Fruit fly (Drosophila melanogaster) whole organism, embryonic: ENCODE results near the gene CG15170.

Experiments
- ATbp ChIP-seq: fragments of 200-800 bp; sonication (Bioruptor generic); optimal IDR thresholded peaks from 2 replicates; lab custom pipeline; 2017; ENCODE audit warnings: missing biosample characterization, mild to moderate bottlenecking, missing genetic modification characterization, missing genetic modification reagents
- Atf6 ChIP-seq: fragments of 200-800 bp; sonication (Bioruptor generic); IDR thresholded peaks from 2 replicates; pipeline ENCODE4 v1.3.6; 2022; ENCODE audit warnings: missing biosample characterization, missing genetic modification characterization
- BtbVII ChIP-seq: fragments of 200-800 bp; sonication (Bioruptor generic); optimal IDR thresholded peaks from 3 replicates; lab custom pipeline; 2017; ENCODE audit warnings: missing biosample characterization, mild to moderate bottlenecking, missing genetic modification characterization
- CG10959 ChIP-seq: fragments of 200-800 bp; sonication (Bioruptor generic); IDR thresholded peaks from 2 replicates; pipeline ENCODE4 v1.3.6; 2022; ENCODE audit warnings: missing biosample characterization, missing genetic modification characterization
- CG10979 ChIP-seq: fragments of 200-800 bp; sonication (Bioruptor generic); optimal IDR thresholded peaks from 2 replicates; lab custom pipeline; 2018; ENCODE audit warnings: missing biosample characterization, mild to moderate bottlenecking, missing genetic modification characterization, moderate library complexity
- CG13424 ChIP-seq: fragments of 200-800 bp; sonication (Bioruptor generic); optimal IDR thresholded peaks from 2 replicates; lab custom pipeline; 2019; ENCODE audit warnings: missing biosample characterization, mild to moderate bottlenecking, missing genetic modification characterization, moderate library complexity
- CG13624 ChIP-seq: fragments of 200-800 bp; sonication (Bioruptor generic); optimal IDR thresholded peaks from 2 replicates; lab custom pipeline; 2016; ENCODE audit warnings: missing biosample characterization, missing genetic modification characterization
- CG15073 ChIP-seq: fragments of 200-800 bp; sonication (Bioruptor generic); optimal IDR thresholded peaks from 2 replicates; lab custom pipeline; 2016; ENCODE audit warnings: missing biosample characterization, missing genetic modification characterization
- CG1529 ChIP-seq: fragments of 200-800 bp; sonication (Bioruptor generic); optimal IDR thresholded peaks from 3 replicates; lab custom pipeline; 2018; ENCODE audit warnings: missing biosample characterization, missing genetic modification characterization
- CG17912 ChIP-seq: fragments of 200-800 bp; sonication (Bioruptor generic); optimal IDR thresholded peaks from 2 replicates; lab custom pipeline; 2018; ENCODE audit warnings: missing biosample characterization, mild to moderate bottlenecking, missing genetic modification characterization
- CG18262 ChIP-seq: fragments of 200-800 bp; optimal IDR thresholded peaks from 3 replicates; lab custom pipeline; 2019; ENCODE audit warnings: missing biosample characterization, mild to moderate bottlenecking, missing genetic modification characterization, moderate library complexity
- CG2202 ChIP-seq: fragments of 200-800 bp; sonication (Bioruptor generic); optimal IDR thresholded peaks from 2 replicates; lab custom pipeline; 2018; ENCODE audit warnings: missing biosample characterization, mild to moderate bottlenecking, missing genetic modification characterization
- CG30403 ChIP-seq: fragments of 200-800 bp; sonication (Bioruptor generic); optimal IDR thresholded peaks from 3 replicates; lab custom pipeline; 2016; ENCODE audit warnings: missing biosample characterization, missing genetic modification characterization
- CG30431 ChIP-seq: fragments of 200-800 bp; sonication (Bioruptor generic); optimal IDR thresholded peaks from 2 replicates; lab custom pipeline; 2017; ENCODE audit warnings: missing biosample characterization, missing genetic modification characterization
- CG31224 ChIP-seq: fragments of 200-800 bp; sonication (Bioruptor generic); IDR thresholded peaks from 2 replicates; pipeline ENCODE4 v1.3.6; 2022; ENCODE audit warnings: missing biosample characterization, missing genetic modification characterization
- CG3726 ChIP-seq: fragments of 200-800 bp; sonication (Bioruptor generic); IDR thresholded peaks from 3 replicates; pipeline ENCODE4, ENCODE4 v1.3.6; 2022; ENCODE audit warnings: missing biosample characterization, missing genetic modification characterization
- CG4404 ChIP-seq: fragments of 200-800 bp; sonication (Bioruptor generic); IDR thresholded peaks from 2 replicates; pipeline ENCODE4 v1.3.6; 2022; ENCODE audit warnings: missing biosample characterization, missing genetic modification characterization
- CG7963 ChIP-seq: fragments of 200-800 bp; sonication (Bioruptor generic); IDR thresholded peaks from 3 replicates; pipeline ENCODE4 v1.3.6; 2022; ENCODE audit warnings: missing biosample characterization, missing genetic modification characterization; ENCODE audit not compliant: partially characterized antibody
- CG9932 ChIP-seq: fragments of 200-800 bp; sonication (Bioruptor generic); IDR thresholded peaks from 2 replicates; pipeline ENCODE4 v1.3.6; 2022; ENCODE audit warnings: missing biosample characterization, missing genetic modification characterization
- CkIIα-i1 ChIP-seq: fragments of 200-800 bp; sonication (Bioruptor generic); IDR thresholded peaks from 2 replicates; pipeline ENCODE4 v1.3.6; 2022; ENCODE audit warnings: missing biosample characterization, missing genetic modification characterization
- D19A ChIP-seq: fragments of 200-800 bp; optimal IDR thresholded peaks from 3 replicates; lab custom pipeline; 2019; ENCODE audit warnings: missing biosample characterization, mild to moderate bottlenecking, missing genetic modification characterization, moderate library complexity
- ERR ChIP-seq: fragments of 200-800 bp; sonication (Bioruptor generic); optimal IDR thresholded peaks from 2 replicates; lab custom pipeline; 2016; ENCODE audit warnings: missing biosample characterization, missing genetic modification characterization
- Fer1 ChIP-seq: fragments of 200-800 bp; sonication (Bioruptor generic); optimal IDR thresholded peaks from 2 replicates; lab custom pipeline; 2017; ENCODE audit warnings: missing biosample characterization, mild to moderate bottlenecking, missing genetic modification characterization
- Fer2 ChIP-seq: fragments of 200-800 bp; sonication (Bioruptor generic); optimal IDR thresholded peaks from 2 replicates; lab custom pipeline; 2018; ENCODE audit warnings: missing biosample characterization, mild to moderate bottlenecking, missing genetic modification characterization, moderate library complexity
- GATAe ChIP-seq: fragments of 200-800 bp; sonication (Bioruptor generic); conservative IDR thresholded peaks from 2 replicates; pipeline ENCODE4 v1.3.6; 2022; ENCODE audit warnings: missing biosample characterization, missing genetic modification characterization
- HHEX ChIP-seq: fragments of 200-800 bp; sonication (Bioruptor generic); optimal IDR thresholded peaks from 3 replicates; lab custom pipeline; 2017; ENCODE audit warnings: missing biosample characterization, mild to moderate bottlenecking, missing genetic modification characterization, missing genetic modification reagents
- HmgZ ChIP-seq: fragments of 200-800 bp; sonication (Bioruptor generic); optimal IDR thresholded peaks from 2 replicates; lab custom pipeline; 2018; ENCODE audit warnings: missing biosample characterization, mild to moderate bottlenecking, missing genetic modification characterization
- Hmx ChIP-seq: fragments of 200-800 bp; sonication (Bioruptor generic); optimal IDR thresholded peaks from 2 replicates; lab custom pipeline; 2016; ENCODE audit warnings: missing biosample characterization, missing genetic modification characterization
- NC2β ChIP-seq: fragments of 200-800 bp; sonication (Bioruptor generic); optimal IDR thresholded peaks from 2 replicates; lab custom pipeline; 2016; ENCODE audit warnings: missing biosample characterization, missing genetic modification characterization
- NK7.1 ChIP-seq: fragments of 200-800 bp; sonication (Bioruptor generic); optimal IDR thresholded peaks from 3 replicates; lab custom pipeline; 2016; ENCODE audit warnings: missing biosample characterization, missing genetic modification characterization
- Nf-YB ChIP-seq: fragments of 200-800 bp; sonication (Bioruptor generic); optimal IDR thresholded peaks from 3 replicates; lab custom pipeline; 2019; ENCODE audit warnings: missing biosample characterization, mild to moderate bottlenecking, missing genetic modification characterization, moderate library complexity
- Sin3A ChIP-seq: fragments of >200 bp; optimal IDR thresholded peaks from 2 replicates; lab custom pipeline; 2018
- Usf ChIP-seq: fragments of 200-800 bp; sonication (Bioruptor generic); optimal IDR thresholded peaks from 2 replicates; lab custom pipeline; 2017; ENCODE audit warnings: missing genotype, missing biosample characterization, missing genetic modification characterization
- ac ChIP-seq: fragments of 200-800 bp; sonication (Bioruptor generic); optimal IDR thresholded peaks from 3 replicates; lab custom pipeline; 2017; ENCODE audit warnings: missing biosample characterization, mild to moderate bottlenecking, missing genetic modification characterization
- bcd ChIP-seq: fragments of 200-800 bp; sonication (Bioruptor generic); optimal IDR thresholded peaks from 2 replicates; lab custom pipeline; 2017; ENCODE audit warnings: missing biosample characterization, mild to moderate bottlenecking, missing genetic modification characterization
- bsh ChIP-seq, 2 experiments: fragments of 200-800 bp; sonication (Bioruptor generic); optimal IDR thresholded peaks; 2 replicates each; lab custom pipeline; 2017 to 2018; ENCODE audit warnings: mild to moderate bottlenecking in 2 of 2, missing biosample characterization in 2 of 2, missing genetic modification characterization in 2 of 2, moderate library complexity in 1 of 2
- chm ChIP-seq: fragments of 200-800 bp; sonication (Bioruptor generic); IDR thresholded peaks from 2 replicates; pipeline ENCODE4 v1.3.6; 2022; ENCODE audit warnings: missing biosample characterization, missing genetic modification characterization
- crc ChIP-seq: fragments of 200-800 bp; sonication (Bioruptor generic); optimal IDR thresholded peaks from 2 replicates; lab custom pipeline; 2016; ENCODE audit warnings: missing biosample characterization, missing genetic modification characterization
- dm ChIP-seq: fragments of 200-800 bp; sonication (Bioruptor generic); optimal IDR thresholded peaks from 3 replicates; lab custom pipeline; 2016; ENCODE audit warnings: missing biosample characterization, missing genetic modification characterization
- dmrt99B ChIP-seq: fragments of 200-800 bp; sonication (Bioruptor generic); optimal IDR thresholded peaks from 2 replicates; lab custom pipeline; 2018; ENCODE audit warnings: missing biosample characterization, mild to moderate bottlenecking, missing genetic modification characterization, moderate library complexity
- dysf ChIP-seq: fragments of 200-800 bp; sonication (Bioruptor generic); IDR thresholded peaks from 3 replicates; pipeline ENCODE4 v1.3.6; 2022; ENCODE audit warnings: missing biosample characterization, missing genetic modification characterization
- exex ChIP-seq: fragments of 200-800 bp; sonication (Bioruptor generic); optimal IDR thresholded peaks from 4 replicates; lab custom pipeline; 2018; ENCODE audit warnings: missing biosample characterization, mild to moderate bottlenecking, missing genetic modification characterization, moderate library complexity
- fru ChIP-seq: fragments of >200 bp; optimal IDR thresholded peaks from 2 replicates; lab custom pipeline; 2017
- hbn ChIP-seq: fragments of 200-800 bp; sonication (Bioruptor generic); IDR thresholded peaks from 2 replicates; pipeline ENCODE4 v1.3.6; 2022; ENCODE audit warnings: missing biosample characterization, missing genetic modification characterization; ENCODE audit not compliant: partially characterized antibody
- her ChIP-seq: fragments of 200-800 bp; sonication (Bioruptor generic); optimal IDR thresholded peaks from 2 replicates; lab custom pipeline; 2016; ENCODE audit warnings: missing biosample characterization, missing genetic modification characterization
- ind ChIP-seq: fragments of 200-800 bp; sonication (Bioruptor generic); optimal IDR thresholded peaks from 3 replicates; lab custom pipeline; 2016; ENCODE audit warnings: missing biosample characterization, missing genetic modification characterization
- nau ChIP-seq: fragments of 200-800 bp; sonication (Bioruptor generic); optimal IDR thresholded peaks from 3 replicates; lab custom pipeline; 2017; ENCODE audit warnings: missing biosample characterization, mild to moderate bottlenecking, missing genetic modification characterization, missing genetic modification reagents
- pum ChIP-seq: fragments of 200-800 bp; sonication (Bioruptor generic); optimal IDR thresholded peaks from 2 replicates; lab custom pipeline; 2016; ENCODE audit warnings: missing biosample characterization, missing genetic modification characterization
- schlank ChIP-seq: fragments of 200-800 bp; sonication (Bioruptor generic); optimal IDR thresholded peaks from 2 replicates; lab custom pipeline; 2018; ENCODE audit warnings: missing biosample characterization, mild to moderate bottlenecking, missing genetic modification characterization
- sim ChIP-seq: fragments of 200-800 bp; sonication (Bioruptor generic); IDR thresholded peaks from 2 replicates; pipeline ENCODE4 v1.3.6; 2022; ENCODE audit warnings: missing biosample characterization, missing genetic modification characterization
- sqz ChIP-seq: fragments of 200-800 bp; sonication (Bioruptor generic); optimal IDR thresholded peaks from 3 replicates; lab custom pipeline; 2018; ENCODE audit warnings: missing biosample characterization, mild to moderate bottlenecking, missing genetic modification characterization
- sug ChIP-seq: fragments of 200-800 bp; optimal IDR thresholded peaks from 2 replicates; lab custom pipeline; 2019; ENCODE audit warnings: missing biosample characterization, mild to moderate bottlenecking, missing genetic modification characterization, moderate library complexity
- tin ChIP-seq: fragments of 200-800 bp; sonication (Bioruptor generic); optimal IDR thresholded peaks from 3 replicates; lab custom pipeline; 2016; ENCODE audit warnings: missing biosample characterization, missing genetic modification characterization

Gene CG15170

DNA sequence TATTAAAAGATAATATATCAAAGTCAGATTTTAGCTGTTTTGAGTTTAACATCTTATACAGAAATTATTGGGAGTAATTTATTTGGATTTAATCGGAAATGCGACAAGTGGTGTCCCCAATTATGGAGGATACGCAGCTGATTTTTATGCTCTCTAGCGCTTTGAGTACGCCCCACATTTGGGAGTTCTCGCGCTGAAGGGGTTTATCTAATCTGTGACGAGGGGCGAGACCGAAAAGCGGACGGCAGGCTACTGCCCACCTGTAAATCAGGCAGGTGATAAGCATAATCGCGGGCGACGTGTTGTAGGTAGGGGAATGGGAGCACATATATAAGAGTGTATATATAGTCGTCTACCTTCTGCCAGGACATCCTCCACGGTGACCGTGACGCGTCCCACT lies 22.1 kb downstream of the CG15170 start (continued):
- TF ChIP-seq CG2202 (tag; lab: Kevin White, UChicago) (no peak), BtbVII (GFP tag; lab: Kevin White, UChicago) (peak; percentile 27), CG1529 (GFP tag; lab: Kevin White, UChicago) (peak; percentile 69), D19A (peak; percentile 15), ERR (GFP tag; lab: Kevin White, UChicago) (no peak), ind (GFP tag; lab: Kevin White, UChicago) (no peak), Fer1 (GFP tag; lab: Kevin White, UChicago) (no peak), CG15073 (GFP tag; lab: Kevin White, UChicago) (no peak), Fer2 (tag; lab: Kevin White, UChicago) (no peak), pum (GFP tag; lab: Kevin White, UChicago) (no peak), crc (no peak), CG7963 (no peak), exex (tag; lab: Kevin White, UChicago) (peak; percentile 68), bcd (GFP tag; lab: Kevin White, UChicago) (no peak), sug (tag; lab: Kevin White, UChicago) (peak; percentile 37), CG30403 (GFP tag; lab: Kevin White, UChicago) (no peak), CG13424 (tag; lab: Kevin White, UChicago) (no peak), CG4404 (GFP tag; lab: Robert Waterston, UW) (no peak), Nf-YB (GFP tag; lab: Kevin White, UChicago) (no peak), dm (GFP tag; lab: Kevin White, UChicago) (no peak), NC2β (GFP tag; lab: Kevin White, UChicago) (no peak), dmrt99B (tag; lab: Kevin White, UChicago) (no peak), CG17912 (GFP tag; lab: Kevin White, UChicago) (no peak), GATAe (GFP tag; lab: Robert Waterston, UW) (peak; percentile 74), Usf (no peak), fru (lab: Kevin White, UChicago) (no peak), schlank (no peak), dysf (no peak), HHEX (GFP tag; lab: Kevin White, UChicago) (no peak), Atf6 (GFP tag; lab: Robert Waterston, UW) (no peak), NK7.1 (no peak), bsh (GFP tag; optimal IDR thresholded peaks at IDR 0.05; lab: Kevin White, UChicago) (no peak), HmgZ (tag; lab: Kevin White, UChicago) (peak; percentile 36), CG30431 (GFP tag; lab: Kevin White, UChicago) (no peak), sim (GFP tag; lab: Robert Waterston, UW) (no peak), Hmx (GFP tag; lab: Kevin White, UChicago) (no peak), CkIIα-i1 (no peak), CG10979 (tag; lab: Kevin White, UChicago) (no peak), ac (GFP tag; lab: Kevin White, UChicago) (no peak), tin (no peak), CG13624 (no peak), CG18262 (tag; lab: Kevin White, UChicago) (no peak), her (GFP tag; lab: Kevin White, UChicago) (no peak), sqz (GFP tag; lab: Kevin White, UChicago) (no peak), hbn (GFP tag; lab: Robert Waterston, UW) (no peak), Sin3A (no peak), ATbp (GFP tag; lab: Kevin White, UChicago) (no peak), chm (no peak), CG10959 (no peak), CG31224 (GFP tag; lab: Robert Waterston, UW) (no peak), CG9932 (GFP tag; lab: Robert Waterston, UW) (no peak), nau (GFP tag; lab: Kevin White, UChicago) (no peak), CG3726 (no peak)
